Fruit fly (Drosophila melanogaster) whole organism, pupa: ENCODE data around the gene soti.

ENCODE experiments used
- CG10348 ChIP-seq: fragments of 200-800 bp; sonication (Bioruptor generic); IDR thresholded peaks from 2 replicates; pipeline ENCODE4 v1.3.6; 2022; ENCODE audit warnings: missing biosample characterization, missing genetic modification characterization
- CG12605 ChIP-seq: fragments of 200-800 bp; sonication (Bioruptor generic); IDR thresholded peaks from 2 replicates; pipeline ENCODE4 v1.3.6; 2022; ENCODE audit warnings: missing biosample characterization, missing genetic modification characterization
- CG13204 ChIP-seq: fragments of 200-800 bp; sonication (Bioruptor generic); optimal IDR thresholded peaks from 2 replicates; lab custom pipeline; 2018; ENCODE audit warnings: missing biosample characterization, mild to moderate bottlenecking, missing genetic modification characterization, moderate library complexity
- CG14655 ChIP-seq: fragments of 200-800 bp; sonication (Bioruptor generic); optimal IDR thresholded peaks from 3 replicates; lab custom pipeline; 2017; ENCODE audit warnings: mild to moderate bottlenecking, missing biosample characterization, missing genetic modification reagents, missing genetic modification characterization
- CG15710 ChIP-seq: fragments of 200-800 bp; sonication (Bioruptor generic); optimal IDR thresholded peaks from 2 replicates; lab custom pipeline; 2018; ENCODE audit warnings: missing biosample characterization, mild to moderate bottlenecking, missing genetic modification characterization, moderate library complexity
- CG17806 ChIP-seq: fragments of 200-800 bp; sonication (Bioruptor generic); optimal IDR thresholded peaks from 2 replicates; lab custom pipeline; 2018; ENCODE audit warnings: missing biosample characterization, mild to moderate bottlenecking, missing genetic modification characterization, moderate library complexity
- CG32121 ChIP-seq: fragments of 200-800 bp; sonication (Bioruptor generic); IDR thresholded peaks from 2 replicates; pipeline ENCODE4 v1.3.6; 2022; ENCODE audit warnings: missing biosample characterization, missing genetic modification characterization
- CG34367 ChIP-seq: fragments of 200-800 bp; sonication (Bioruptor generic); optimal IDR thresholded peaks from 2 replicates; lab custom pipeline; 2018; ENCODE audit warnings: missing biosample characterization, mild to moderate bottlenecking, missing genetic modification characterization
- CG4496 ChIP-seq: fragments of 200-800 bp; sonication (Bioruptor generic); IDR thresholded peaks from 3 replicates; pipeline ENCODE4 v1.3.6; 2022; ENCODE audit warnings: missing biosample characterization, missing genetic modification characterization
- CG8159 ChIP-seq: fragments of 200-800 bp; sonication (Bioruptor generic); optimal IDR thresholded peaks from 3 replicates; lab custom pipeline; 2018; ENCODE audit warnings: missing biosample characterization, mild to moderate bottlenecking, missing genetic modification characterization, moderate library complexity
- CG8301 ChIP-seq: fragments of 200-800 bp; sonication (Bioruptor generic); optimal IDR thresholded peaks from 2 replicates; lab custom pipeline; 2018; ENCODE audit warnings: missing biosample characterization, mild to moderate bottlenecking, missing genetic modification characterization
- CG9948 ChIP-seq: fragments of 200-800 bp; sonication (Bioruptor generic); optimal IDR thresholded peaks from 2 replicates; lab custom pipeline; 2018; ENCODE audit warnings: missing biosample characterization, mild to moderate bottlenecking, missing genetic modification characterization, moderate library complexity
- D1 ChIP-seq: fragments of 200-800 bp; sonication (Bioruptor generic); optimal IDR thresholded peaks from 2 replicates; lab custom pipeline; 2018; ENCODE audit warnings: missing biosample characterization, mild to moderate bottlenecking, missing genetic modification characterization, moderate library complexity
- EcR ChIP-seq: fragments of 200-800 bp; sonication (Bioruptor generic); optimal IDR thresholded peaks from 3 replicates; lab custom pipeline; 2019; ENCODE audit warnings: missing biosample characterization, missing genetic modification characterization, mild to moderate bottlenecking, moderate library complexity, missing genetic modification reagents
- Ets98B ChIP-seq: fragments of 200-800 bp; sonication (Bioruptor generic); IDR thresholded peaks from 2 replicates; pipeline ENCODE4 v1.3.6; 2022; ENCODE audit warnings: missing biosample characterization, missing genetic modification characterization
- Pif1A ChIP-seq: fragments of 200-800 bp; sonication (Bioruptor generic); optimal IDR thresholded peaks from 3 replicates; lab custom pipeline; 2016; ENCODE audit warnings: missing biosample characterization, missing genetic modification characterization
- Pif1B ChIP-seq: fragments of 200-800 bp; sonication (Bioruptor generic); optimal IDR thresholded peaks from 3 replicates; lab custom pipeline; 2016; ENCODE audit warnings: missing biosample characterization, missing genetic modification characterization
- Snoo ChIP-seq: fragments of 200-800 bp; sonication (Bioruptor generic); optimal IDR thresholded peaks from 3 replicates; lab custom pipeline; 2017; ENCODE audit warnings: missing biosample characterization, mild to moderate bottlenecking, missing genetic modification characterization, inconsistent platforms
- fd96Ca ChIP-seq: fragments of 200-800 bp; sonication (Bioruptor generic); IDR thresholded peaks from 3 replicates; pipeline ENCODE4 v1.3.6; 2022; ENCODE audit warnings: missing biosample characterization, missing genetic modification characterization
- gl ChIP-seq: fragments of 200-800 bp; sonication (Bioruptor generic); optimal IDR thresholded peaks from 2 replicates; lab custom pipeline; 2018; ENCODE audit warnings: missing biosample characterization, mild to moderate bottlenecking, missing genetic modification characterization
- rn ChIP-seq: fragments of 200-800 bp; sonication (Bioruptor generic); IDR thresholded peaks from 2 replicates; pipeline ENCODE4 v1.3.6; 2022; ENCODE audit warnings: missing biosample characterization, missing genetic modification characterization

The soti gene

dm6 chr3R:14391281-14391680, 9.8 kb upstream of the soti start:
- no peak for TF ChIP-seq CG8301 (tag; lab: Kevin White, UChicago)
- no peak for TF ChIP-seq CG10348 (GFP tag; lab: Robert Waterston, UW)
- no peak for TF ChIP-seq gl
- peak; percentile 48; the same call in 1 of the 2 replicates for TF ChIP-seq Ets98B (GFP tag; lab: Robert Waterston, UW)
- TF ChIP-seq CG17806 (tag; lab: Kevin White, UChicago), result peak; percentile 55
- TF ChIP-seq CG34367 (tag; lab: Kevin White, UChicago), result no peak
- no peak for TF ChIP-seq CG13204
- peak; percentile 28 for TF ChIP-seq CG8159 (tag; lab: Kevin White, UChicago)
- TF ChIP-seq CG32121 (GFP tag; lab: Robert Waterston, UW), result no peak
- no peak for TF ChIP-seq Pif1A
- TF ChIP-seq D1 (tag; lab: Kevin White, UChicago), result peak; percentile 66
- TF ChIP-seq rn (GFP tag; lab: Robert Waterston, UW), result peak; percentile 58
- no peak for TF ChIP-seq CG9948 (tag; lab: Kevin White, UChicago)
- peak; percentile 39 for TF ChIP-seq Snoo (tag; lab: Kevin White, UChicago)
- TF ChIP-seq CG15710, result peak; percentile 20
- TF ChIP-seq CG4496 (GFP tag; lab: Robert Waterston, UW), result peak; percentile 79
- TF ChIP-seq fd96Ca, result no peak; the same call in 2 of the 3 replicates
- TF ChIP-seq Pif1B (GFP tag; lab: Kevin White, UChicago), result no peak

- TF ChIP-seq Snoo (tag; lab: Kevin White, UChicago), result no peak
- TF ChIP-seq Ets98B (GFP tag; lab: Robert Waterston, UW), result peak; percentile 73
- TF ChIP-seq fd96Ca, result peak; percentile 85
- peak; percentile 85 for TF ChIP-seq CG32121 (GFP tag; lab: Robert Waterston, UW)
- peak; percentile 77 for TF ChIP-seq CG14655 (GFP tag; lab: Kevin White, UChicago)
- TF ChIP-seq CG4496 (GFP tag; lab: Robert Waterston, UW), result peak; percentile 89
- TF ChIP-seq CG9948 (tag; lab: Kevin White, UChicago), result peak; percentile 73
- peak; percentile 72; the same call in 1 of the 2 replicates for TF ChIP-seq CG12605 (GFP tag; lab: Robert Waterston, UW)
- TF ChIP-seq EcR, result no peak
- TF ChIP-seq CG8159 (tag; lab: Kevin White, UChicago), result peak; percentile 64
- TF ChIP-seq gl, result no peak
- TF ChIP-seq CG17806 (tag; lab: Kevin White, UChicago), result peak; percentile 68
- TF ChIP-seq CG15710, result peak; percentile 66
- TF ChIP-seq CG8301 (tag; lab: Kevin White, UChicago), result peak; percentile 63
- peak; percentile 66 for TF ChIP-seq CG34367 (tag; lab: Kevin White, UChicago)
- no peak for TF ChIP-seq rn (GFP tag; lab: Robert Waterston, UW)
- no peak for TF ChIP-seq Pif1A
Observed at dm6 chr3R:14390465-14390864, 9.0 kb upstream of the soti start.

- TF ChIP-seq CG4496 (GFP tag; lab: Robert Waterston, UW) (no peak), CG9948 (tag; lab: Kevin White, UChicago) (peak; percentile 65), CG8301 (tag; lab: Kevin White, UChicago) (peak; percentile 42), Snoo (tag; lab: Kevin White, UChicago) (peak; percentile 41), gl (peak; percentile 16), EcR (no peak), CG15710 (peak; percentile 70), CG17806 (tag; lab: Kevin White, UChicago) (peak; percentile 72), CG14655 (GFP tag; lab: Kevin White, UChicago) (peak; percentile 57), Pif1A (no peak), CG34367 (tag; lab: Kevin White, UChicago) (peak; percentile 64), D1 (tag; lab: Kevin White, UChicago) (peak; percentile 28), Ets98B (GFP tag; lab: Robert Waterston, UW) (no peak; the same call in 1 of the 2 replicates), Pif1B (GFP tag; lab: Kevin White, UChicago) (no peak), CG32121 (GFP tag; lab: Robert Waterston, UW) (no peak), rn (GFP tag; lab: Robert Waterston, UW) (no peak), CG10348 (GFP tag; lab: Robert Waterston, UW) (no peak), fd96Ca (no peak), CG13204 (peak; percentile 15), CG8159 (tag; lab: Kevin White, UChicago) (peak; percentile 86), CG12605 (GFP tag; lab: Robert Waterston, UW) (peak; percentile 21; the same call in 1 of the 2 replicates)
Observed at dm6 chr3R:14389258-14389657, 7.8 kb upstream of the soti start.

- peak; percentile 61 for TF ChIP-seq D1 (tag; lab: Kevin White, UChicago)
- peak; percentile 76 for TF ChIP-seq Pif1A
- peak; percentile 89 for TF ChIP-seq CG9948 (tag; lab: Kevin White, UChicago)
- peak; percentile 85 for TF ChIP-seq CG34367 (tag; lab: Kevin White, UChicago)
- TF ChIP-seq EcR, result no peak
- peak; percentile 87 for TF ChIP-seq fd96Ca
- TF ChIP-seq CG10348 (GFP tag; lab: Robert Waterston, UW), result no peak
- TF ChIP-seq rn (GFP tag; lab: Robert Waterston, UW), result peak; percentile 61; the same call in 1 of the 2 replicates
- peak; percentile 54 for TF ChIP-seq CG32121 (GFP tag; lab: Robert Waterston, UW)
- TF ChIP-seq gl, result peak; percentile 69
- TF ChIP-seq Snoo (tag; lab: Kevin White, UChicago), result peak; percentile 47
- TF ChIP-seq Ets98B (GFP tag; lab: Robert Waterston, UW), result peak; percentile 75
- peak; percentile 82 for TF ChIP-seq CG12605 (GFP tag; lab: Robert Waterston, UW)
- TF ChIP-seq CG8301 (tag; lab: Kevin White, UChicago), result peak; percentile 87
- TF ChIP-seq CG17806 (tag; lab: Kevin White, UChicago), result peak; percentile 90
- peak; percentile 55 for TF ChIP-seq CG13204
- TF ChIP-seq Pif1B (GFP tag; lab: Kevin White, UChicago), result peak; percentile 69
- TF ChIP-seq CG4496 (GFP tag; lab: Robert Waterston, UW), result peak; percentile 89
- TF ChIP-seq CG15710, result peak; percentile 84
- TF ChIP-seq CG14655 (GFP tag; lab: Kevin White, UChicago), result peak; percentile 93
- peak; percentile 89 for TF ChIP-seq CG8159 (tag; lab: Kevin White, UChicago)
- TF ChIP-seq, all 21 proteins: peak for 19
Observed at dm6 chr3R:14387840-14388239, 6.3 kb upstream of the soti start.
